Worm (Caenorhabditis elegans) whole organism, late embryonic: ENCODE measurements around the gene tag-244.

Experiments used
- C08G9.2 ChIP-seq: sonication (generic microtip); optimal IDR thresholded peaks from 2 replicates; lab custom pipeline; 2016; ENCODE audit warnings: mild to moderate bottlenecking, missing genetic modification characterization, moderate library complexity, missing compliant biosample characterization
- C38D4.7 ChIP-seq: fragments of 200-800 bp; sonication (Bioruptor generic); optimal IDR thresholded peaks from 2 replicates; lab custom pipeline; 2018; ENCODE audit warnings: mild to moderate bottlenecking, missing genetic modification characterization, moderate library complexity, missing compliant biosample characterization
- K09A11.1 ChIP-seq: sonication (generic microtip); optimal IDR thresholded peaks from 2 replicates; lab custom pipeline; 2017; ENCODE audit warnings: antibody characterized with exemption, mild to moderate bottlenecking, missing genetic modification characterization, missing compliant biosample characterization; ENCODE audit not compliant: insufficient read depth
- T23F11.4 ChIP-seq: fragments of 200-800 bp; sonication (Bioruptor generic); optimal IDR thresholded peaks from 2 replicates; lab custom pipeline; 2018; ENCODE audit warnings: mild to moderate bottlenecking, missing genetic modification characterization, missing compliant biosample characterization
- Y22D7AL.16 ChIP-seq: sonication (generic microtip); optimal IDR thresholded peaks from 2 replicates; lab custom pipeline; 2016; ENCODE audit warnings: missing genetic modification characterization, missing compliant biosample characterization
- ahr-1 ChIP-seq: sonication (generic microtip); optimal IDR thresholded peaks from 2 replicates; lab custom pipeline; 2016; ENCODE audit warnings: missing genetic modification characterization, missing compliant biosample characterization
- ama-1 ChIP-seq: fragments of 150-350 bp; optimal IDR thresholded peaks from 2 replicates; lab custom pipeline; 2014
- ceh-14 ChIP-seq: sonication (generic microtip); optimal IDR thresholded peaks from 2 replicates; lab custom pipeline; 2016; ENCODE audit warnings: missing genotype, missing genetic modification characterization, missing compliant biosample characterization
- ceh-19 ChIP-seq: fragments of 200-800 bp; sonication (Bioruptor generic); optimal IDR thresholded peaks from 2 replicates; lab custom pipeline; 2018; ENCODE audit warnings: mild to moderate bottlenecking, missing genetic modification characterization, missing compliant biosample characterization
- ceh-24 ChIP-seq: sonication (generic microtip); optimal IDR thresholded peaks from 2 replicates; lab custom pipeline; 2016; ENCODE audit warnings: mild to moderate bottlenecking, missing genetic modification characterization, missing compliant biosample characterization
- ceh-30 ChIP-seq: fragments of 150-350 bp; optimal IDR thresholded peaks from 2 replicates; lab custom pipeline; 2014; ENCODE audit warnings: missing biosample characterization, missing genetic modification characterization
- ceh-45 ChIP-seq: fragments of 200-800 bp; sonication (Bioruptor generic); IDR thresholded peaks from 2 replicates; pipeline ENCODE4 v1.3.6; 2022; ENCODE audit warnings: missing genetic modification reagents, missing genetic modification characterization, missing compliant biosample characterization
- ceh-48 ChIP-seq: sonication (generic microtip); optimal IDR thresholded peaks from 2 replicates; lab custom pipeline; 2016; ENCODE audit warnings: missing genetic modification characterization, inconsistent platforms, missing compliant biosample characterization
- ceh-9 ChIP-seq: sonication (generic microtip); optimal IDR thresholded peaks from 2 replicates; lab custom pipeline; 2016; ENCODE audit warnings: mild to moderate bottlenecking, missing genetic modification characterization, inconsistent platforms, missing compliant biosample characterization
- che-1 ChIP-seq: sonication (generic microtip); optimal IDR thresholded peaks from 2 replicates; lab custom pipeline; 2016; ENCODE audit warnings: mild to moderate bottlenecking, missing genetic modification characterization, missing compliant biosample characterization
- elt-2 ChIP-seq: sonication (generic microtip); optimal IDR thresholded peaks from 2 replicates; lab custom pipeline; 2016; ENCODE audit warnings: missing genetic modification reagents, missing genetic modification characterization, missing compliant biosample characterization
- elt-4 ChIP-seq: sonication (generic microtip); optimal IDR thresholded peaks from 2 replicates; lab custom pipeline; 2016; ENCODE audit warnings: missing genetic modification characterization, missing compliant biosample characterization
- ets-4 ChIP-seq: sonication (generic microtip); optimal IDR thresholded peaks from 2 replicates; lab custom pipeline; 2016; ENCODE audit warnings: missing genetic modification characterization, missing compliant biosample characterization
- fax-1 ChIP-seq: sonication (generic microtip); optimal IDR thresholded peaks from 2 replicates; lab custom pipeline; 2016; ENCODE audit warnings: missing genotype, missing genetic modification characterization, missing compliant biosample characterization
- fkh-6 ChIP-seq: sonication (generic microtip); optimal IDR thresholded peaks from 2 replicates; lab custom pipeline; 2016; ENCODE audit warnings: missing genetic modification characterization, missing compliant biosample characterization
- hlh-13 ChIP-seq: fragments of 200-800 bp; sonication (Bioruptor generic); optimal IDR thresholded peaks from 2 replicates; lab custom pipeline; 2018; ENCODE audit warnings: mild to moderate bottlenecking, missing genetic modification characterization, missing compliant biosample characterization
- hlh-30 ChIP-seq: sonication (generic microtip); optimal IDR thresholded peaks from 2 replicates; lab custom pipeline; 2017; ENCODE audit warnings: antibody characterized with exemption, missing genetic modification characterization, missing compliant biosample characterization; ENCODE audit not compliant: insufficient read depth
- hlh-6 ChIP-seq: sonication (generic microtip); optimal IDR thresholded peaks from 2 replicates; lab custom pipeline; 2016; ENCODE audit warnings: missing genotype, missing genetic modification characterization, missing compliant biosample characterization
- lim-6 ChIP-seq: sonication (generic microtip); optimal IDR thresholded peaks from 2 replicates; lab custom pipeline; 2016; ENCODE audit warnings: missing genetic modification characterization, missing compliant biosample characterization
- lin-11 ChIP-seq: fragments of 200-800 bp; sonication (Bioruptor generic); optimal IDR thresholded peaks from 2 replicates; lab custom pipeline; 2018; ENCODE audit warnings: mild to moderate bottlenecking, missing genetic modification characterization, missing compliant biosample characterization
- madf-2 ChIP-seq: sonication (generic microtip); optimal IDR thresholded peaks from 2 replicates; lab custom pipeline; 2017; ENCODE audit warnings: missing genetic modification characterization, missing compliant biosample characterization
- mec-3 ChIP-seq: sonication (generic microtip); optimal IDR thresholded peaks from 2 replicates; lab custom pipeline; 2016; ENCODE audit warnings: borderline replicate concordance, missing genetic modification characterization, missing compliant biosample characterization
- nfya-1 ChIP-seq: sonication (generic microtip); optimal IDR thresholded peaks from 2 replicates; lab custom pipeline; 2017; ENCODE audit warnings: missing genetic modification characterization, mild to moderate bottlenecking, missing compliant biosample characterization, antibody characterized with exemption, moderate library complexity
- nhr-232 ChIP-seq: sonication (generic microtip); optimal IDR thresholded peaks from 2 replicates; lab custom pipeline; 2016; ENCODE audit warnings: missing genetic modification characterization, missing compliant biosample characterization
- npax-4 ChIP-seq: sonication (generic microtip); optimal IDR thresholded peaks from 2 replicates; lab custom pipeline; 2016; ENCODE audit warnings: missing genetic modification characterization, missing compliant biosample characterization
- odd-2 ChIP-seq: sonication (generic microtip); optimal IDR thresholded peaks from 2 replicates; lab custom pipeline; 2017; ENCODE audit warnings: antibody characterized with exemption, mild to moderate bottlenecking, missing genetic modification characterization, missing compliant biosample characterization
- pax-1 ChIP-seq: fragments of 150-350 bp; optimal IDR thresholded peaks from 2 replicates; lab custom pipeline; 2014; ENCODE audit warnings: missing biosample characterization, missing genetic modification characterization
- ref-2 ChIP-seq: sonication (generic microtip); optimal IDR thresholded peaks from 2 replicates; lab custom pipeline; 2016; ENCODE audit warnings: missing genetic modification characterization, missing compliant biosample characterization
- syd-9 ChIP-seq: sonication (generic microtip); optimal IDR thresholded peaks from 2 replicates; lab custom pipeline; 2016; ENCODE audit warnings: mild to moderate bottlenecking, missing genetic modification characterization, moderate library complexity, missing compliant biosample characterization
- tbx-7 ChIP-seq: sonication (generic microtip); optimal IDR thresholded peaks from 2 replicates; lab custom pipeline; 2016; ENCODE audit warnings: missing genotype, missing genetic modification characterization, missing compliant biosample characterization
- ttx-3 ChIP-seq: sonication (generic microtip); optimal IDR thresholded peaks from 2 replicates; lab custom pipeline; 2016; ENCODE audit warnings: missing genetic modification reagents, missing genetic modification characterization, missing compliant biosample characterization
- unc-86 ChIP-seq: sonication (generic microtip); optimal IDR thresholded peaks from 2 replicates; lab custom pipeline; 2016; ENCODE audit warnings: missing genetic modification characterization, missing compliant biosample characterization
- zip-5 ChIP-seq: sonication (generic microtip); optimal IDR thresholded peaks from 2 replicates; lab custom pipeline; 2016; ENCODE audit warnings: missing genetic modification characterization, missing compliant biosample characterization
- ztf-16 ChIP-seq: sonication (generic microtip); optimal IDR thresholded peaks from 2 replicates; lab custom pipeline; 2017; ENCODE audit warnings: missing genetic modification characterization, missing compliant biosample characterization

Gene tag-244

ce11 chrIV:1561884-1562283 is 11.2 kb downstream of the tag-244 start, which contains the start of gene hpo-6:
Gene hpo-6, plus strand, starts transcription at chrIV:1562184.
- TF ChIP-seq ceh-30: no peak
- TF ChIP-seq C38D4.7 (GFP tag; lab: Kevin White, UChicago): no peak
- no peak for TF ChIP-seq ztf-16 (tag; lab: Kevin White, UChicago)

- TF ChIP-seq tbx-7 (tag; lab: Kevin White, UChicago) (no peak), T23F11.4 (GFP tag; lab: Kevin White, UChicago) (no peak), ztf-16 (tag; lab: Kevin White, UChicago) (no peak), fax-1 (tag; lab: Kevin White, UChicago) (no peak), madf-2 (no peak), C08G9.2 (tag; lab: Kevin White, UChicago) (no peak), nhr-232 (tag; lab: Kevin White, UChicago) (no peak), odd-2 (tag; lab: Kevin White, UChicago) (no peak), Y22D7AL.16 (tag; lab: Kevin White, UChicago) (no peak), lin-11 (tag; lab: Kevin White, UChicago) (no peak), ets-4 (tag; lab: Kevin White, UChicago) (no peak), hlh-13 (no peak), mec-3 (tag; lab: Kevin White, UChicago) (no peak)
These were observed 12.9 kb downstream of the tag-244 start, which contains the start of gene Y41D4B.15 for ce11 chrIV:1563476-1564131. Gene Y41D4B.15, plus strand, starts transcription at chrIV:1564081.

ce11 chrIV:1565725-1566124 is 15.0 kb downstream of the tag-244 start:
- TF ChIP-seq pax-1: no peak
- TF ChIP-seq K09A11.1 (tag; lab: Kevin White, UChicago): no peak
- TF ChIP-seq mec-3 (tag; lab: Kevin White, UChicago): no peak
- TF ChIP-seq hlh-30: no peak
- TF ChIP-seq fkh-6 (tag; lab: Kevin White, UChicago): no peak
- TF ChIP-seq lim-6 (tag; lab: Kevin White, UChicago): no peak

- TF ChIP-seq nfya-1 (tag; lab: Kevin White, UChicago) (peak; percentile 96), unc-86 (tag; lab: Kevin White, UChicago) (no peak), madf-2 (no peak), pax-1 (no peak)
- TF ChIP-seq, all 69 proteins: peak for 1
These were observed 16.9 kb downstream of the tag-244 start for ce11 chrIV:1567577-1567976.

ce11 chrIV:1576731-1577130 is 26.1 kb downstream of the tag-244 start, which contains the start of gene Y41D4B.14:
Gene Y41D4B.14, plus strand, starts transcription at chrIV:1577031.
- TF ChIP-seq unc-86 (tag; lab: Kevin White, UChicago) (no peak), ama-1 (lab: Kevin White, UChicago) (no peak)

ce11 chrIV:1595802-1596201 is 45.1 kb downstream of the tag-244 start, which contains the start of gene npp-8:
Gene npp-8, minus strand, starts transcription at chrIV:1595824.
- TF ChIP-seq che-1 (tag; lab: Kevin White, UChicago): peak; percentile 74
- peak; percentile 86 for TF ChIP-seq syd-9 (tag; lab: Kevin White, UChicago)
- TF ChIP-seq elt-2 (tag; lab: Kevin White, UChicago): peak; percentile 92
- peak; percentile 34 for TF ChIP-seq npax-4 (tag; lab: Kevin White, UChicago)
- peak; percentile 79 for TF ChIP-seq lim-6 (tag; lab: Kevin White, UChicago)
- peak; percentile 28 for TF ChIP-seq ceh-9 (tag; lab: Kevin White, UChicago)
- peak; percentile 75 for TF ChIP-seq ahr-1
- peak; percentile 81 for TF ChIP-seq unc-86 (tag; lab: Kevin White, UChicago)
- TF ChIP-seq nhr-232 (tag; lab: Kevin White, UChicago): peak; percentile 64
- peak; percentile 87 for TF ChIP-seq hlh-6 (tag; lab: Kevin White, UChicago)
- peak; percentile 81 for TF ChIP-seq ttx-3 (tag; lab: Kevin White, UChicago)
- TF ChIP-seq ceh-14 (tag; lab: Kevin White, UChicago): peak; percentile 91
- peak; percentile 27 for TF ChIP-seq ceh-24 (tag; lab: Kevin White, UChicago)
- no peak for TF ChIP-seq elt-4 (tag; lab: Kevin White, UChicago)
- TF ChIP-seq ref-2: peak; percentile 93
- TF ChIP-seq C38D4.7 (GFP tag; lab: Kevin White, UChicago): peak; percentile 69
- TF ChIP-seq C08G9.2 (tag; lab: Kevin White, UChicago): peak; percentile 86
- peak; percentile 51 for TF ChIP-seq tbx-7 (tag; lab: Kevin White, UChicago)
- TF ChIP-seq ceh-45 (GFP tag; lab: Robert Waterston, UW): no peak
- peak; percentile 64 for TF ChIP-seq zip-5 (tag; lab: Kevin White, UChicago)
- TF ChIP-seq ceh-48 (tag; lab: Kevin White, UChicago): peak; percentile 50
- peak; percentile 66 for TF ChIP-seq K09A11.1 (tag; lab: Kevin White, UChicago)
- TF ChIP-seq lin-11 (tag; lab: Kevin White, UChicago): peak; percentile 62
- peak; percentile 88 for TF ChIP-seq ceh-19
- peak; percentile 87 for TF ChIP-seq ztf-16 (tag; lab: Kevin White, UChicago)
